Fruit fly (Drosophila melanogaster) whole organism, embryonic: Measurements from ENCODE around the gene CG32281.

Experiments used
- B-H1 ChIP-seq: fragments of 200-800 bp; sonication (Bioruptor generic); IDR thresholded peaks from 3 replicates; pipeline ENCODE4 v1.3.6; 2022; ENCODE audit warnings: missing biosample characterization, missing genetic modification characterization
- BtbVII ChIP-seq: fragments of 200-800 bp; sonication (Bioruptor generic); optimal IDR thresholded peaks from 3 replicates; lab custom pipeline; 2017; ENCODE audit warnings: missing biosample characterization, mild to moderate bottlenecking, missing genetic modification characterization
- CG11085 ChIP-seq: fragments of 200-800 bp; sonication (Bioruptor generic); IDR thresholded peaks from 2 replicates; pipeline ENCODE4 v1.3.6; 2022; ENCODE audit warnings: missing biosample characterization, missing genetic modification characterization
- CG11560 ChIP-seq: fragments of 200-800 bp; sonication (Bioruptor generic); IDR thresholded peaks from 3 replicates; pipeline ENCODE4 v1.3.6; 2022; ENCODE audit warnings: missing biosample characterization, missing genetic modification characterization
- CG12155 ChIP-seq: fragments of 200-800 bp; sonication (Bioruptor generic); optimal IDR thresholded peaks from 3 replicates; lab custom pipeline; 2016; ENCODE audit warnings: missing biosample characterization, missing genetic modification characterization
- CG1233 ChIP-seq: fragments of 200-800 bp; sonication (Bioruptor generic); optimal IDR thresholded peaks from 4 replicates; lab custom pipeline; 2018; ENCODE audit warnings: missing biosample characterization, mild to moderate bottlenecking, missing genetic modification characterization
- CG1529 ChIP-seq: fragments of 200-800 bp; sonication (Bioruptor generic); optimal IDR thresholded peaks from 3 replicates; lab custom pipeline; 2018; ENCODE audit warnings: missing biosample characterization, missing genetic modification characterization
- CG15601 ChIP-seq: fragments of 200-800 bp; sonication (Bioruptor generic); optimal IDR thresholded peaks from 3 replicates; lab custom pipeline; 2019; ENCODE audit warnings: missing biosample characterization, mild to moderate bottlenecking, missing genetic modification characterization, moderate library complexity
- CG1603 ChIP-seq: fragments of 200-800 bp; sonication (Bioruptor generic); optimal IDR thresholded peaks from 2 replicates; lab custom pipeline; 2019; ENCODE audit warnings: missing biosample characterization, mild to moderate bottlenecking, missing genetic modification characterization, moderate library complexity
- CG16813 ChIP-seq: fragments of 200-800 bp; sonication (Bioruptor generic); IDR thresholded peaks from 3 replicates; pipeline ENCODE4 v1.3.6; 2022; ENCODE audit warnings: missing biosample characterization, missing genetic modification characterization; ENCODE audit not compliant: partially characterized antibody
- CG16863 ChIP-seq: fragments of 200-800 bp; sonication (Bioruptor generic); optimal IDR thresholded peaks from 3 replicates; lab custom pipeline; 2016; ENCODE audit warnings: missing biosample characterization, missing genetic modification characterization
- CG17359 ChIP-seq: fragments of 200-800 bp; sonication (Bioruptor generic); optimal IDR thresholded peaks from 3 replicates; lab custom pipeline; 2018; ENCODE audit warnings: missing biosample characterization, mild to moderate bottlenecking, missing genetic modification characterization, moderate library complexity
- CG18262 ChIP-seq: fragments of 200-800 bp; optimal IDR thresholded peaks from 3 replicates; lab custom pipeline; 2019; ENCODE audit warnings: missing biosample characterization, mild to moderate bottlenecking, missing genetic modification characterization, moderate library complexity
- CG18599 ChIP-seq: fragments of 200-800 bp; sonication (Bioruptor generic); optimal IDR thresholded peaks from 3 replicates; lab custom pipeline; 2017; ENCODE audit warnings: missing biosample characterization, missing genetic modification characterization, mild to moderate bottlenecking, moderate library complexity, missing genetic modification reagents
- CG18619 ChIP-seq: fragments of 200-800 bp; sonication (Bioruptor generic); optimal IDR thresholded peaks from 3 replicates; lab custom pipeline; 2017; ENCODE audit warnings: missing biosample characterization, mild to moderate bottlenecking, missing genetic modification characterization
- CG2199 ChIP-seq: fragments of 200-800 bp; sonication (Bioruptor generic); IDR thresholded peaks from 3 replicates; pipeline ENCODE4 v1.3.6; 2022; ENCODE audit warnings: missing biosample characterization, missing genetic modification characterization
- CG30431 ChIP-seq: fragments of 200-800 bp; sonication (Bioruptor generic); optimal IDR thresholded peaks from 2 replicates; lab custom pipeline; 2017; ENCODE audit warnings: missing biosample characterization, missing genetic modification characterization
- CG31441 ChIP-seq: fragments of 200-800 bp; sonication (Bioruptor generic); IDR thresholded peaks from 2 replicates; pipeline ENCODE4 v1.3.6; 2022; ENCODE audit warnings: missing biosample characterization, missing genetic modification characterization
- CG32772 ChIP-seq: fragments of 200-800 bp; sonication (Bioruptor generic); IDR thresholded peaks from 2 replicates; pipeline ENCODE4 v1.3.6; 2022; ENCODE audit warnings: missing biosample characterization, missing genetic modification characterization
- CG43689 ChIP-seq: fragments of 200-800 bp; sonication (Bioruptor generic); IDR thresholded peaks from 2 replicates; pipeline ENCODE4 v1.3.6; 2022; ENCODE audit warnings: missing biosample characterization, missing genetic modification characterization
- CG5180 ChIP-seq: fragments of 200-800 bp; sonication (Bioruptor generic); optimal IDR thresholded peaks from 3 replicates; lab custom pipeline; 2017; ENCODE audit warnings: missing biosample characterization, missing genetic modification characterization, mild to moderate bottlenecking, moderate library complexity, missing genetic modification reagents
- CG7963 ChIP-seq: fragments of 200-800 bp; sonication (Bioruptor generic); IDR thresholded peaks from 3 replicates; pipeline ENCODE4 v1.3.6; 2022; ENCODE audit warnings: missing biosample characterization, missing genetic modification characterization; ENCODE audit not compliant: partially characterized antibody
- CG7987 ChIP-seq: fragments of 200-800 bp; sonication (Bioruptor generic); optimal IDR thresholded peaks from 2 replicates; lab custom pipeline; 2018; ENCODE audit warnings: missing biosample characterization, mild to moderate bottlenecking, missing genetic modification characterization, moderate library complexity
- CG9215 ChIP-seq: fragments of 200-800 bp; sonication (Bioruptor generic); IDR thresholded peaks from 2 replicates; pipeline ENCODE4 v1.3.6; 2022; ENCODE audit warnings: missing biosample characterization, missing genetic modification characterization
- CoRest ChIP-seq: fragments of 200-800 bp; sonication (Bioruptor generic); optimal IDR thresholded peaks from 3 replicates; lab custom pipeline; 2018; ENCODE audit warnings: missing biosample characterization, mild to moderate bottlenecking, missing genetic modification characterization, moderate library complexity
- ERR ChIP-seq: fragments of 200-800 bp; sonication (Bioruptor generic); optimal IDR thresholded peaks from 2 replicates; lab custom pipeline; 2016; ENCODE audit warnings: missing biosample characterization, missing genetic modification characterization
- Fer1 ChIP-seq: fragments of 200-800 bp; sonication (Bioruptor generic); optimal IDR thresholded peaks from 2 replicates; lab custom pipeline; 2017; ENCODE audit warnings: missing biosample characterization, mild to moderate bottlenecking, missing genetic modification characterization
- Gsc ChIP-seq: fragments of 200-800 bp; sonication (Bioruptor generic); IDR thresholded peaks from 2 replicates; pipeline ENCODE4 v1.3.6; 2022; ENCODE audit warnings: missing biosample characterization, missing genetic modification characterization
- Hand ChIP-seq: fragments of 200-800 bp; sonication (Bioruptor generic); optimal IDR thresholded peaks from 2 replicates; lab custom pipeline; 2017; ENCODE audit warnings: mild to moderate bottlenecking, missing biosample characterization, missing genetic modification reagents, missing genetic modification characterization
- Hr78 ChIP-seq, 2 experiments: fragments of 200-800 bp in 1 of 2; fragments of >200 bp in 1 of 2; sonication (Bioruptor generic) in 1 of 2; optimal IDR thresholded peaks; 2 replicates each; lab custom pipeline; 2017 to 2019; ENCODE audit warnings: missing biosample characterization in 2 of 2, missing genetic modification characterization in 2 of 2, mild to moderate bottlenecking in 1 of 2, moderate library complexity in 1 of 2
- Hsf ChIP-seq: fragments of 200-800 bp; sonication (Bioruptor generic); optimal IDR thresholded peaks from 3 replicates; lab custom pipeline; 2016; ENCODE audit warnings: missing biosample characterization, missing genetic modification characterization
- MBD-R2 ChIP-seq: fragments of 200-800 bp; sonication (Bioruptor generic); IDR thresholded peaks from 2 replicates; pipeline ENCODE4 v1.3.6; 2022; ENCODE audit warnings: missing biosample characterization, missing genetic modification characterization
- Med ChIP-seq: fragments of 200-800 bp; sonication (Bioruptor generic); peaks from one replicate; lab custom pipeline; 2016; ENCODE audit warnings: missing biosample characterization, missing genetic modification characterization, mild to moderate bottlenecking, inconsistent platforms, moderate library complexity
- Meics ChIP-seq: fragments of 200-800 bp; sonication (Bioruptor generic); optimal IDR thresholded peaks from 2 replicates; lab custom pipeline; 2017; ENCODE audit warnings: missing biosample characterization, mild to moderate bottlenecking, missing genetic modification characterization
- Myb ChIP-seq: fragments of 200-800 bp; sonication (Bioruptor generic); optimal IDR thresholded peaks from 2 replicates; lab custom pipeline; 2016; ENCODE audit warnings: missing biosample characterization, missing genetic modification characterization
- NFAT ChIP-seq: fragments of 200-800 bp; sonication (Bioruptor generic); IDR thresholded peaks from 2 replicates; pipeline ENCODE4 v1.3.6; 2022; ENCODE audit warnings: missing biosample characterization, missing genetic modification characterization
- Six4 ChIP-seq: fragments of 200-800 bp; sonication (Bioruptor generic); optimal IDR thresholded peaks from 2 replicates; lab custom pipeline; 2016; ENCODE audit warnings: missing biosample characterization, missing genetic modification characterization
- Xrp1 ChIP-seq: fragments of 200-800 bp; sonication (Bioruptor generic); IDR thresholded peaks from 2 replicates; pipeline ENCODE4 v1.3.6; 2022; ENCODE audit warnings: missing biosample characterization, missing genetic modification characterization
- amos ChIP-seq: fragments of 200-800 bp; sonication (Bioruptor generic); IDR thresholded peaks from 2 replicates; pipeline ENCODE4 v1.3.6; 2022; ENCODE audit warnings: missing biosample characterization, missing genetic modification characterization; ENCODE audit not compliant: partially characterized antibody
- bigmax ChIP-seq: fragments of 200-800 bp; sonication (Bioruptor generic); optimal IDR thresholded peaks from 2 replicates; lab custom pipeline; 2018; ENCODE audit warnings: missing biosample characterization, mild to moderate bottlenecking, missing genetic modification characterization
- ci ChIP-seq: fragments of 200-800 bp; sonication (Bioruptor generic); IDR thresholded peaks from 3 replicates; pipeline ENCODE4 v1.3.6; 2022; ENCODE audit warnings: missing biosample characterization, missing genetic modification characterization
- ind ChIP-seq: fragments of 200-800 bp; sonication (Bioruptor generic); optimal IDR thresholded peaks from 3 replicates; lab custom pipeline; 2016; ENCODE audit warnings: missing biosample characterization, missing genetic modification characterization
- kay ChIP-seq: fragments of 200-800 bp; sonication (Bioruptor generic); optimal IDR thresholded peaks from 2 replicates; lab custom pipeline; 2016; ENCODE audit warnings: missing biosample characterization, missing genetic modification characterization
- knrl ChIP-seq: fragments of 200-800 bp; sonication (Bioruptor generic); IDR thresholded peaks from 3 replicates; pipeline ENCODE4 v1.3.6; 2022; ENCODE audit warnings: missing biosample characterization, missing genetic modification characterization; ENCODE audit not compliant: partially characterized antibody
- lov ChIP-seq, 2 experiments: fragments of 200-800 bp in 1 of 2; fragments of >200 bp in 1 of 2; sonication (Bioruptor generic) in 1 of 2; IDR thresholded peaks in 1 of 2; optimal IDR thresholded peaks in 1 of 2; 2 replicates in 1 of 2; 3 replicates in 1 of 2; pipeline versions ENCODE4 v1.3.6 to Lab custom; 2017 to 2022; ENCODE audit warnings: missing biosample characterization in 1 of 2, missing genetic modification characterization in 1 of 2
- mld ChIP-seq: fragments of 200-800 bp; sonication (Bioruptor generic); IDR thresholded peaks from 3 replicates; pipeline ENCODE4 v1.3.6; 2022; ENCODE audit warnings: missing biosample characterization, missing genetic modification characterization; ENCODE audit not compliant: partially characterized antibody
- run ChIP-seq: fragments of 200-800 bp; sonication (Bioruptor generic); optimal IDR thresholded peaks from 3 replicates; lab custom pipeline; 2018; ENCODE audit warnings: missing biosample characterization, mild to moderate bottlenecking, missing genetic modification characterization
- sd ChIP-seq: fragments of 200-800 bp; sonication (Bioruptor generic); optimal IDR thresholded peaks from 3 replicates; lab custom pipeline; 2018; ENCODE audit warnings: missing biosample characterization, mild to moderate bottlenecking, missing genetic modification characterization, moderate library complexity
- stwl ChIP-seq: fragments of 200-800 bp; sonication (Bioruptor generic); optimal IDR thresholded peaks from 3 replicates; lab custom pipeline; 2018; ENCODE audit warnings: missing biosample characterization, mild to moderate bottlenecking, missing genetic modification characterization, moderate library complexity
- trem ChIP-seq: fragments of 200-800 bp; optimal IDR thresholded peaks from 3 replicates; lab custom pipeline; 2019; ENCODE audit warnings: missing biosample characterization, mild to moderate bottlenecking, missing genetic modification characterization, moderate library complexity
- z ChIP-seq: fragments of 200-800 bp; sonication (Bioruptor generic); IDR thresholded peaks from 3 replicates; pipeline ENCODE4 v1.3.6; 2022; ENCODE audit warnings: missing biosample characterization, missing genetic modification characterization

CG32281 gene

dm6 chr3L:3161968-3162367 is 7.2 kb upstream of the CG32281 start, which contains the start of gene rasp (continued):
- no peak for TF ChIP-seq run (tag; lab: Kevin White, UChicago)
- TF ChIP-seq CG5180 (GFP tag; lab: Kevin White, UChicago): no peak
- TF ChIP-seq CG30431 (GFP tag; lab: Kevin White, UChicago): no peak
- TF ChIP-seq MBD-R2: peak; percentile 51
- no peak for TF ChIP-seq CG16863 (GFP tag; lab: Kevin White, UChicago)
- TF ChIP-seq Hr78 (GFP tag; optimal IDR thresholded peaks at IDR 0.05; lab: Kevin White, UChicago): no peak
- no peak for TF ChIP-seq CG7987 (GFP tag; lab: Kevin White, UChicago)
- no peak for TF ChIP-seq ind (GFP tag; lab: Kevin White, UChicago)
- TF ChIP-seq NFAT: no peak
- TF ChIP-seq ci: no peak
- TF ChIP-seq kay (GFP tag; lab: Kevin White, UChicago): no peak
- TF ChIP-seq CG7963 (GFP tag; lab: Robert Waterston, UW): no peak
- no peak for TF ChIP-seq Gsc
- no peak for TF ChIP-seq CG1233 (GFP tag; lab: Kevin White, UChicago)
- TF ChIP-seq ERR: no peak
- peak; percentile 44 for TF ChIP-seq Med (GFP tag; lab: Kevin White, UChicago)
- no peak for TF ChIP-seq Myb (GFP tag; lab: Kevin White, UChicago)
- TF ChIP-seq Hsf (GFP tag; lab: Kevin White, UChicago): no peak
- no peak for TF ChIP-seq CG17359 (tag; lab: Kevin White, UChicago)
- TF ChIP-seq CG1529 (GFP tag; lab: Kevin White, UChicago): no peak
- TF ChIP-seq CG32772 (GFP tag; lab: Robert Waterston, UW): no peak
- no peak for TF ChIP-seq CoRest (tag; lab: Kevin White, UChicago)
- TF ChIP-seq bigmax (GFP tag; lab: Kevin White, UChicago): no peak
- no peak for TF ChIP-seq CG18619
- no peak for TF ChIP-seq mld (GFP tag; lab: Robert Waterston, UW)
- TF ChIP-seq z: no peak
- no peak for TF ChIP-seq Fer1
- TF ChIP-seq knrl: no peak
- TF ChIP-seq CG1603 (tag; lab: Kevin White, UChicago): peak; percentile 21
- peak; percentile 33 for TF ChIP-seq stwl (tag; lab: Kevin White, UChicago)
- peak; percentile 48 for TF ChIP-seq amos (GFP tag; lab: Robert Waterston, UW)
- no peak for TF ChIP-seq Six4 (GFP tag; lab: Kevin White, UChicago)
- no peak for TF ChIP-seq sd (tag; lab: Kevin White, UChicago)
- no peak for TF ChIP-seq CG31441 (GFP tag; lab: Robert Waterston, UW)
- no peak for TF ChIP-seq Meics (GFP tag; lab: Kevin White, UChicago)
- no peak for TF ChIP-seq lov (optimal IDR thresholded peaks at IDR 0.05; lab: Kevin White, UChicago)
- TF ChIP-seq lov (GFP tag; IDR thresholded peaks at IDR 0.05; lab: Robert Waterston, UW): no peak
- no peak for TF ChIP-seq CG12155 (GFP tag; lab: Kevin White, UChicago)
- no peak for TF ChIP-seq B-H1 (GFP tag; lab: Robert Waterston, UW)
- no peak for TF ChIP-seq Xrp1
- no peak for TF ChIP-seq Hand (GFP tag; lab: Kevin White, UChicago)
- TF ChIP-seq CG11560 (tag; lab: Robert Waterston, UW): no peak
- TF ChIP-seq CG18262 (tag; lab: Kevin White, UChicago): no peak
- TF ChIP-seq CG11085 (GFP tag; lab: Robert Waterston, UW): no peak
- no peak for TF ChIP-seq CG43689 (GFP tag; lab: Robert Waterston, UW)
- no peak for TF ChIP-seq CG9215
- TF ChIP-seq trem (tag; lab: Kevin White, UChicago): peak; percentile 11
- TF ChIP-seq BtbVII: no peak
- TF ChIP-seq CG18599 (GFP tag; lab: Kevin White, UChicago): no peak
- TF ChIP-seq CG16813 (GFP tag; lab: Robert Waterston, UW): 0 out of 3 replicates have a peak, but pooled peaks have one; percentile 35
- TF ChIP-seq CG2199 (GFP tag; lab: Robert Waterston, UW): no peak
- no peak for TF ChIP-seq CG15601 (tag; lab: Kevin White, UChicago)
